Worm (Caenorhabditis elegans) whole organism, L3 larva: Measurements from ENCODE around the gene tax-6.

Experiments used
- nhr-28 ChIP-seq: fragments of 150-350 bp; optimal IDR thresholded peaks from 2 replicates; lab custom pipeline; 2014; ENCODE audit warnings: missing biosample characterization, missing genetic modification characterization
- nhr-76 ChIP-seq: fragments of 150-350 bp; sonication (generic microtip); optimal IDR thresholded peaks from 5 replicates; lab custom pipeline; 2014; ENCODE audit warnings: missing biosample characterization, missing genetic modification characterization

ce11 chrIV:10498401-10498800 is 3.0 kb downstream of the tax-6 start:
- TF ChIP-seq nhr-76, result no peak
- TF ChIP-seq nhr-28 (tag; lab: Kevin White, UChicago), result no peak
